Worm (Caenorhabditis elegans) whole organism, L4 larva: ENCODE measurements around the gene nhr-105.
A peak's percentile ranks its signal among the peaks of the same experiment; 100 is the strongest.

Source experiments
- D1046.2 ChIP-seq: fragments of 200-800 bp; sonication (Bioruptor generic); IDR thresholded peaks from 2 replicates; pipeline ENCODE4 v1.3.6; 2022; ENCODE audit warnings: missing genetic modification characterization, missing compliant biosample characterization
- F26F4.8 ChIP-seq: fragments of 200-800 bp; sonication (Bioruptor generic); conservative IDR thresholded peaks from 2 replicates; pipeline ENCODE4 v1.3.6; 2022; ENCODE audit warnings: missing genetic modification characterization, missing compliant biosample characterization
- F37D6.2 ChIP-seq: sonication (generic microtip); optimal IDR thresholded peaks from 2 replicates; lab custom pipeline; 2016; ENCODE audit warnings: mild to moderate bottlenecking, missing genetic modification characterization, missing compliant biosample characterization
- T20F7.1 ChIP-seq: fragments of 200-800 bp; sonication (Bioruptor generic); optimal IDR thresholded peaks from 2 replicates; lab custom pipeline; 2018; ENCODE audit warnings: mild to moderate bottlenecking, missing genetic modification characterization, missing compliant biosample characterization
- Y5F2A.4 ChIP-seq: fragments of 200-800 bp; sonication (Bioruptor generic); optimal IDR thresholded peaks from 2 replicates; lab custom pipeline; 2018; ENCODE audit warnings: mild to moderate bottlenecking, missing genetic modification characterization, missing compliant biosample characterization
- ZK546.5 ChIP-seq, 2 experiments: sonication (generic microtip); optimal IDR thresholded peaks; 2 replicates each; lab custom pipeline; 2017; ENCODE audit warnings: missing biosample characterization in 2 of 2, missing genetic modification characterization in 2 of 2
- aha-1 ChIP-seq: fragments of 150-350 bp; peaks from one replicate; lab custom pipeline; 2014; ENCODE audit warnings: missing biosample characterization, missing genetic modification characterization
- arid-1 ChIP-seq: fragments of 200-800 bp; sonication (Bioruptor generic); conservative IDR thresholded peaks from 2 replicates; pipeline ENCODE4 v1.3.6; 2022; ENCODE audit warnings: missing genetic modification reagents, missing genetic modification characterization, missing compliant biosample characterization
- attf-4 ChIP-seq: sonication (generic microtip); optimal IDR thresholded peaks from 3 replicates; lab custom pipeline; 2017; ENCODE audit warnings: missing biosample characterization, missing genetic modification characterization
- ceh-20 ChIP-seq: fragments of 200-800 bp; sonication (Bioruptor generic); IDR thresholded peaks from 2 replicates; pipeline ENCODE4 v1.3.6; 2022; ENCODE audit warnings: missing genetic modification reagents, missing genetic modification characterization, missing compliant biosample characterization
- ceh-28 ChIP-seq: fragments of 150-350 bp; optimal IDR thresholded peaks from 2 replicates; lab custom pipeline; 2014; ENCODE audit warnings: missing biosample characterization, missing genetic modification reagents, missing genetic modification characterization
- ceh-44 ChIP-seq: fragments of 200-800 bp; sonication (Bioruptor generic); IDR thresholded peaks from 2 replicates; pipeline ENCODE4 v1.3.6; 2022; ENCODE audit warnings: missing genetic modification reagents, missing genetic modification characterization, missing compliant biosample characterization
- cey-2 ChIP-seq: sonication (generic microtip); optimal IDR thresholded peaks from 3 replicates; lab custom pipeline; 2017; ENCODE audit warnings: missing genetic modification characterization, mild to moderate bottlenecking, missing compliant biosample characterization, antibody characterized with exemption, borderline replicate concordance; ENCODE audit not compliant: insufficient read depth
- daf-16 ChIP-seq, 3 experiments: sonication (generic microtip); optimal IDR thresholded peaks; 2 replicates each; lab custom pipeline; 2016 to 2017; ENCODE audit warnings: missing genetic modification characterization in 3 of 3, missing genetic modification reagents in 3 of 3, mild to moderate bottlenecking in 2 of 3, missing compliant biosample characterization in 2 of 3, missing biosample characterization in 1 of 3, moderate library complexity in 1 of 3
- dmd-6 ChIP-seq: fragments of 200-800 bp; sonication (Bioruptor generic); IDR thresholded peaks from 2 replicates; pipeline ENCODE4 v1.3.6; 2022; ENCODE audit warnings: missing genetic modification reagents, missing genetic modification characterization, missing compliant biosample characterization
- dmd-8 ChIP-seq: fragments of 200-800 bp; sonication (Bioruptor generic); IDR thresholded peaks from 2 replicates; pipeline ENCODE4 v1.3.6; 2022; ENCODE audit warnings: missing genetic modification characterization, missing compliant biosample characterization
- dpl-1 ChIP-seq: fragments of 150-350 bp; optimal IDR thresholded peaks from 2 replicates; lab custom pipeline; 2014; ENCODE audit warnings: missing biosample characterization, missing genetic modification reagents, missing genetic modification characterization
- dve-1 ChIP-seq: sonication (generic microtip); optimal IDR thresholded peaks from 2 replicates; lab custom pipeline; 2017; ENCODE audit warnings: antibody characterized with exemption, mild to moderate bottlenecking, missing genetic modification characterization, missing compliant biosample characterization; ENCODE audit not compliant: insufficient read depth
- egl-43 ChIP-seq: fragments of 200-800 bp; sonication (Bioruptor generic); IDR thresholded peaks from 2 replicates; pipeline ENCODE4 v1.3.6; 2022; ENCODE audit warnings: missing genetic modification reagents, missing genetic modification characterization, missing compliant biosample characterization
- gei-8 ChIP-seq: fragments of 200-800 bp; sonication (Bioruptor generic); optimal IDR thresholded peaks from 2 replicates; lab custom pipeline; 2018; ENCODE audit warnings: mild to moderate bottlenecking, missing genetic modification characterization, missing compliant biosample characterization
- hif-1 ChIP-seq, 2 experiments: sonication (generic microtip); optimal IDR thresholded peaks; 2 replicates each; lab custom pipeline; 2016 to 2017; ENCODE audit warnings: missing compliant biosample characterization in 2 of 2, missing genetic modification characterization in 2 of 2, missing genetic modification reagents in 2 of 2, missing genotype in 2 of 2, mild to moderate bottlenecking in 1 of 2
- hlh-11 ChIP-seq: fragments of 200-800 bp; sonication (Bioruptor generic); optimal IDR thresholded peaks from 2 replicates; lab custom pipeline; 2018; ENCODE audit warnings: mild to moderate bottlenecking, missing genetic modification characterization, missing compliant biosample characterization
- hlh-30 ChIP-seq: sonication (generic microtip); optimal IDR thresholded peaks from 2 replicates; lab custom pipeline; 2017; ENCODE audit warnings: antibody characterized with exemption, mild to moderate bottlenecking, missing genetic modification characterization, missing compliant biosample characterization; ENCODE audit not compliant: insufficient read depth
- hmg-1.1 ChIP-seq: fragments of 200-800 bp; sonication (Bioruptor generic); IDR thresholded peaks from 2 replicates; pipeline ENCODE4 v1.3.6; 2022; ENCODE audit warnings: missing genetic modification reagents, missing genetic modification characterization, missing compliant biosample characterization
- lin-15B ChIP-seq: fragments of 150-350 bp; sonication (generic microtip); optimal IDR thresholded peaks from 3 replicates; lab custom pipeline; 2014; ENCODE audit warnings: missing biosample characterization, missing genetic modification characterization
- lin-38 ChIP-seq: fragments of 200-800 bp; sonication (Bioruptor generic); IDR thresholded peaks from 2 replicates; pipeline ENCODE4 v1.3.6; 2022; ENCODE audit warnings: missing genetic modification reagents, missing genetic modification characterization, missing compliant biosample characterization
- lin-39 ChIP-seq: fragments of 150-350 bp; optimal IDR thresholded peaks from 2 replicates; lab custom pipeline; 2014; ENCODE audit warnings: missing biosample characterization, missing genetic modification reagents, missing genetic modification characterization
- mdl-1 ChIP-seq, 2 experiments: fragments of 150-350 bp in 1 of 2; sonication (generic microtip) in 1 of 2; optimal IDR thresholded peaks; 2 replicates each; lab custom pipeline; 2014 to 2017; ENCODE audit warnings: missing biosample characterization in 2 of 2, missing genetic modification characterization in 2 of 2
- mdt-29 ChIP-seq: fragments of 200-800 bp; sonication (Bioruptor generic); IDR thresholded peaks from 2 replicates; pipeline ENCODE4 v1.3.6; 2022; ENCODE audit warnings: missing genetic modification reagents, missing genetic modification characterization, missing compliant biosample characterization
- mep-1 ChIP-seq: fragments of 150-350 bp; sonication (generic microtip); optimal IDR thresholded peaks from 3 replicates; lab custom pipeline; 2014; ENCODE audit warnings: missing biosample characterization, missing genetic modification characterization
- mxl-3 ChIP-seq: fragments of 200-800 bp; sonication (Bioruptor generic); optimal IDR thresholded peaks from 2 replicates; lab custom pipeline; 2018; ENCODE audit warnings: mild to moderate bottlenecking, missing genetic modification characterization, missing compliant biosample characterization
- nhr-10 ChIP-seq: fragments of 150-350 bp; optimal IDR thresholded peaks from 2 replicates; lab custom pipeline; 2014; ENCODE audit warnings: missing biosample characterization, missing genetic modification characterization
- nhr-237 ChIP-seq: sonication (generic microtip); optimal IDR thresholded peaks from 2 replicates; lab custom pipeline; 2017; ENCODE audit warnings: missing biosample characterization, missing genetic modification characterization
- nhr-28 ChIP-seq: fragments of 150-350 bp; optimal IDR thresholded peaks from 2 replicates; lab custom pipeline; 2014; ENCODE audit warnings: missing biosample characterization, missing genetic modification characterization
- nhr-48 ChIP-seq: sonication (generic microtip); optimal IDR thresholded peaks from 2 replicates; lab custom pipeline; 2016; ENCODE audit warnings: mild to moderate bottlenecking, missing genetic modification characterization, missing compliant biosample characterization
- nhr-6 ChIP-seq: fragments of 150-350 bp; optimal IDR thresholded peaks from 2 replicates; lab custom pipeline; 2014; ENCODE audit warnings: missing biosample characterization, missing genetic modification characterization
- nhr-77 ChIP-seq: fragments of 150-350 bp; optimal IDR thresholded peaks from 2 replicates; lab custom pipeline; 2014; ENCODE audit warnings: missing biosample characterization, missing genetic modification characterization
- pqm-1 ChIP-seq: sonication (generic microtip); optimal IDR thresholded peaks from 2 replicates; lab custom pipeline; 2017; ENCODE audit warnings: missing biosample characterization, missing genetic modification characterization
- sdz-12 ChIP-seq: fragments of 200-800 bp; sonication (Bioruptor generic); optimal IDR thresholded peaks from 2 replicates; lab custom pipeline; 2018; ENCODE audit warnings: mild to moderate bottlenecking, missing genetic modification characterization, missing compliant biosample characterization
- set-16 ChIP-seq: fragments of 200-800 bp; sonication (Bioruptor generic); IDR thresholded peaks from 2 replicates; pipeline ENCODE4 v1.3.6; 2022; ENCODE audit warnings: missing genetic modification reagents, missing genetic modification characterization, missing compliant biosample characterization
- skn-1 ChIP-seq: fragments of 150-350 bp; optimal IDR thresholded peaks from 2 replicates; lab custom pipeline; 2014; ENCODE audit warnings: missing biosample characterization, missing genetic modification characterization
- spr-3 ChIP-seq: fragments of 200-800 bp; sonication (Bioruptor generic); optimal IDR thresholded peaks from 2 replicates; lab custom pipeline; 2018; ENCODE audit warnings: mild to moderate bottlenecking, missing genetic modification characterization, missing compliant biosample characterization
- tra-1 ChIP-seq: fragments of 200-800 bp; sonication (Bioruptor generic); IDR thresholded peaks from 2 replicates; pipeline ENCODE4 v1.3.6; 2022; ENCODE audit warnings: missing genetic modification reagents, missing genetic modification characterization, missing compliant biosample characterization
- unc-130 ChIP-seq: sonication (generic microtip); optimal IDR thresholded peaks from 2 replicates; lab custom pipeline; 2016; ENCODE audit warnings: missing genetic modification reagents, missing genetic modification characterization, missing compliant biosample characterization
- unc-62 ChIP-seq, 3 experiments: fragments of 150-350 bp in 1 of 3; sonication (generic microtip); optimal IDR thresholded peaks in 2 of 3; peaks in 1 of 3; 1 replicate in 1 of 3; 2 replicates in 2 of 3; lab custom pipeline; 2014 to 2017; ENCODE audit warnings: missing biosample characterization in 3 of 3, missing genetic modification characterization in 3 of 3, missing genetic modification reagents in 3 of 3, missing genotype in 1 of 3
- zag-1 ChIP-seq: fragments of 150-350 bp; optimal IDR thresholded peaks from 2 replicates; lab custom pipeline; 2014; ENCODE audit warnings: missing biosample characterization, missing genetic modification characterization
- zfp-3 ChIP-seq: fragments of 200-800 bp; sonication (Bioruptor generic); conservative IDR thresholded peaks from 2 replicates; pipeline ENCODE4 v1.3.6; 2022; ENCODE audit warnings: missing genetic modification reagents, missing genetic modification characterization, missing compliant biosample characterization

nhr-105 gene

DNA sequence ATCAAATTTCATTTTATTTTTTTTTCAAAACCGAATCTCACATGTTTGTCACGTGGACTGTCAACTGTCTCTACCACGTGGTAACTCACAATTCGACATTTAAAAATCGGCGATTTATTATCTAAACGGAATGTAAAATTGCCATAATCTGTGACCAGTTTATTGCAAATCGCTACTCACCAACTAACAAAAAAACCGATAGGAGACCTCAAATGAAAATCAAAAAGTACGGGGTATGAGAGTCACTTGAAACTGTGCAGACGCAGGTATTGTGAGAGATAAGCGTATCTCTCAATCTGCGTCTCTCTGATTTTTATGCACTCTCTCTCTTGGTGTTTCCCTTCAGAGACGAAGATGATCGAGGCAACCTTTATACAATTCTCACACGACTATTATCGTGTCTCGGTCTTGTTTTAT lies 2.2 kb upstream of the nhr-105 start (continued):
- TF ChIP-seq ceh-44 (GFP tag; lab: Robert Waterston, UW), result no peak
- TF ChIP-seq mdl-1 (tag; optimal IDR thresholded peaks at IDR 0.05; lab: Kevin White, UChicago), result peak in 1 of 2 experiments; percentile 85
- TF ChIP-seq dve-1 (tag; lab: Kevin White, UChicago), result peak; percentile 93
- no peak for TF ChIP-seq unc-130 (GFP tag; lab: Kevin White, UChicago)
- peak; percentile 65; the same call in 1 of the 2 replicates for TF ChIP-seq tra-1
- no peak for TF ChIP-seq D1046.2 (GFP tag; lab: Robert Waterston, UW)
- 0 out of 2 replicates have a peak, but pooled peaks have one; percentile 66 for TF ChIP-seq ceh-20
- no peak for TF ChIP-seq skn-1 (tag; lab: Kevin White, UChicago)
- peak; percentile 28 for TF ChIP-seq dpl-1
- TF ChIP-seq cey-2, result peak; percentile 62
- peak; percentile 88 for TF ChIP-seq dmd-6 (GFP tag; lab: Robert Waterston, UW)
- peak; percentile 92 for TF ChIP-seq hlh-30
- TF ChIP-seq set-16 (GFP tag; lab: Robert Waterston, UW), result no peak
- TF ChIP-seq nhr-28 (tag; lab: Kevin White, UChicago), result peak; percentile 90
- no peak for TF ChIP-seq ZK546.5 (tag; optimal IDR thresholded peaks at IDR 0.05; lab: Kevin White, UChicago)
- peak; percentile 85 for TF ChIP-seq gei-8
- TF ChIP-seq mep-1 (tag; lab: Kevin White, UChicago), result peak; percentile 55
- 0 out of 2 replicates have a peak, but pooled peaks have one; percentile 39 for TF ChIP-seq egl-43 (GFP tag; lab: Robert Waterston, UW)
- TF ChIP-seq mxl-3 (GFP tag; lab: Kevin White, UChicago), result peak; percentile 79
- peak; percentile 91 for TF ChIP-seq nhr-10 (tag; lab: Kevin White, UChicago)
- peak; percentile 94 for TF ChIP-seq hlh-11 (tag; lab: Kevin White, UChicago)
- TF ChIP-seq nhr-6 (tag; lab: Kevin White, UChicago), result peak; percentile 90
- TF ChIP-seq arid-1 (GFP tag; lab: Robert Waterston, UW), result 0 out of 2 replicates have a peak, but pooled peaks have one; percentile 4
- peak; percentile 36 for TF ChIP-seq T20F7.1 (GFP tag; lab: Kevin White, UChicago)
- TF ChIP-seq dmd-8 (GFP tag; lab: Robert Waterston, UW), result 0 out of 2 replicates have a peak, but pooled peaks have one; percentile 16
- no peak for TF ChIP-seq lin-39 (tag; lab: Kevin White, UChicago)

DNA sequence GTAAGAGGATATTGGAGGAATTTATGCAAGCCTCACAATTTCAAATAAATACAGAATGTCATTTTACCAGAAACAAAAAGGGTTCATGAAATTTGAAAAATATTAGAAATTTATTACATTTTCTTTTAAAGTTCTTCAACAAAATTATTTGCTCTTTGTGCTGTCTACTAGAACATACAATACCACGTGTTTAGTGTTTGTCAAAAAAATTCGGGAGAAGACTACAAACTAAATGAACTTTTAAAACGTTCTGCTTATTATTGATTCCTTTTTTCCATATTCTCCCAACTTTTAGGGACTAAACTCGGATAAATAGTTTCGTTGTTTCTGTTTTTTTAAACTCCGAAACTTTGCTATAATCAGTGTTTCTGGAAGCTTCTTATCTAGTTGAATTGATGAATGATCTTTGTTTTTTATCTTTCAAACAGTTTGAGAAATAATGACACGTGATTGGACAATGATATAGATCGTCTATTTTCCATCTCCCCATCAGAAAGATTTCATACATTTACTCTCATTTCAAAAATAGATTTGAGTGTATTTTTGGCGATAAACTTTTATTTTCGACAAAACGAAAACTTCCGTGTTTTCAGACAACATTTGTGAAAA lies 1.2 kb upstream of the nhr-105 start:
- no peak for TF ChIP-seq Y5F2A.4 (GFP tag; lab: Kevin White, UChicago)
- peak; percentile 49 for TF ChIP-seq dmd-6 (GFP tag; lab: Robert Waterston, UW)
- TF ChIP-seq nhr-48 (tag; lab: Kevin White, UChicago), result peak; percentile 15
- TF ChIP-seq pqm-1, result no peak
- no peak for TF ChIP-seq sdz-12 (GFP tag; lab: Kevin White, UChicago)
- TF ChIP-seq lin-15B (tag; lab: Kevin White, UChicago), result no peak
- TF ChIP-seq hif-1 (tag; optimal IDR thresholded peaks at IDR 0.05; lab: Kevin White, UChicago), result no peak
- no peak for TF ChIP-seq tra-1
- no peak for TF ChIP-seq lin-38 (GFP tag; lab: Robert Waterston, UW)
- TF ChIP-seq nhr-77 (tag; lab: Kevin White, UChicago), result peak; percentile 30
- TF ChIP-seq ceh-28 (tag; lab: Kevin White, UChicago), result no peak
- TF ChIP-seq hmg-1.1 (GFP tag; lab: Robert Waterston, UW), result no peak
- no peak for TF ChIP-seq spr-3 (GFP tag; lab: Kevin White, UChicago)
- peak; percentile 71; the same call in 1 of the 2 replicates for TF ChIP-seq mdt-29 (GFP tag; lab: Robert Waterston, UW)
- no peak for TF ChIP-seq zag-1
- peak; percentile 25 for TF ChIP-seq nhr-28 (tag; lab: Kevin White, UChicago)
- TF ChIP-seq attf-4 (tag; lab: Kevin White, UChicago), result no peak
- no peak for TF ChIP-seq nhr-237
- TF ChIP-seq F37D6.2, result no peak
- TF ChIP-seq aha-1 (tag; lab: Kevin White, UChicago), result peak; percentile 54
- peak in 1 of 2 experiments; percentile 33 for TF ChIP-seq unc-62 (GFP tag; optimal IDR thresholded peaks at IDR 0.05 in 1 of 2; lab: Kevin White, UChicago)
- no peak for TF ChIP-seq unc-62 (tag; optimal IDR thresholded peaks at IDR 0.05; lab: Kevin White, UChicago)
- TF ChIP-seq hlh-30, result peak; percentile 34
- no peak for TF ChIP-seq daf-16 (GFP tag; optimal IDR thresholded peaks at IDR 0.05; lab: Kevin White, UChicago)
- TF ChIP-seq daf-16 (tag; optimal IDR thresholded peaks at IDR 0.05; lab: Kevin White, UChicago), result peak; percentile 71
- TF ChIP-seq hlh-11 (tag; lab: Kevin White, UChicago), result peak; percentile 66
- TF ChIP-seq zfp-3 (GFP tag; lab: Robert Waterston, UW), result 0 out of 2 replicates have a peak, but pooled peaks have one; percentile 20
- no peak for TF ChIP-seq F26F4.8 (GFP tag; lab: Robert Waterston, UW)
- TF ChIP-seq nhr-6 (tag; lab: Kevin White, UChicago), result no peak
